Fruit fly (Drosophila melanogaster): ENCODE measurements around the gene t-cup.

t-cup gene

DNA sequence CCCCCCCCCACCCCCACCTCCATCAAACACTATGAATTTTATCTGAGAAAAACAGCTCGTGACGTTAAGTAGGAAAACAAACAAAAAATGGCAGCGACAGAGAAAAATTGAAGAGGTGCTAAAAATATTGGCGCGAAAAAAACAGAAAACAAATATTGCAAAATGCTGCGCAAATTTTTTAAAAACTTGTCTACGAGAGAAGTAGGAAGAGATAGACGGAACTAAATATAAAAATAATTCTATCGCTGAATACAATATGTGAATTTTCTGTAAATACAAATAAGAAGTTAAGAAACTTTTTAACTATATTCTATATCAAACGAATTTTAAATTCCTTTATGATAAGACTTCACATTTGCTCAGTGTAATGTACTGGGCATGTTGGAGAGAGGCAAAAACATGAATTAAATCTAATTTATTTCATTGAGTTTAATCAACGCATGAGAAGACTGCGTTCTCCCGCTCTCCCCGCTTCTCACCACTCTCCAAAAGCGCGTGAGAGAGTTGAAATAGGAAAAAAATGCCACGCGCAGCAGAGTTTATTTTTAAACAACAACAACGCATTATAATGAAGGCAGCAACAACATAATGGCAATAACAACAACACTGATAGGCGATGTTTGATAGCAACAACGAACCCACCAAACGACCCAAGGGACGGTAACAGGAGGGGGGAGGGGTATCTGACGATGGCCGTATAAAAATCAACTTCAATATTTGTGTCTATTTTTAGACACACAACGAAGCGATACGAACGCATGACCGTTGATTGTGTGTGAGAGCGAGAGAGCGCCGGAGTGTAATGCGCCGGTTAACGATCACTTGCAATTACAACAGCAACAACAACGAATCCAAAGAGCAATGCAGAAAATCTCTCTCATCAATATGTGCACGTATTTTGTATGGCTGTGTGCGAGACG, 32.2 kb upstream of the t-cup start (continued):
- no peak for TF ChIP-seq CG31388 (GFP tag; optimal IDR thresholded peaks at IDR 0.05)
- peak; percentile 26 for TF ChIP-seq CG18262 (tag; optimal IDR thresholded peaks at IDR 0.05)
- TF ChIP-seq CG11398 (GFP tag; optimal IDR thresholded peaks at IDR 0.05), result no peak
- TF ChIP-seq CG2875 (GFP tag; optimal IDR thresholded peaks at IDR 0.05), result no peak
- TF ChIP-seq Dref (GFP tag; IDR thresholded peaks at IDR 0.05), result no peak
- TF ChIP-seq CG13624 (GFP tag; optimal IDR thresholded peaks at IDR 0.05), result no peak
- TF ChIP-seq twi (tag; optimal IDR thresholded peaks at IDR 0.05), result peak; percentile 9
- TF ChIP-seq Hr51 (GFP tag; optimal IDR thresholded peaks at IDR 0.05), result peak in 1 of 2 experiments; percentile 51
- no peak for TF ChIP-seq org-1 (GFP tag; optimal IDR thresholded peaks at IDR 0.05)
- no peak for TF ChIP-seq CG33213 (GFP tag; optimal IDR thresholded peaks at IDR 0.05)
- TF ChIP-seq MBD-R2 (GFP tag; IDR thresholded peaks at IDR 0.05), result no peak
- TF ChIP-seq Hmx (GFP tag; optimal IDR thresholded peaks at IDR 0.05), result no peak
- no peak for TF ChIP-seq CG42726 (GFP tag; IDR thresholded peaks at IDR 0.05; ENCODE audit: partially characterized antibody)
- no peak for TF ChIP-seq CG6654 (GFP tag; optimal IDR thresholded peaks at IDR 0.05)
- peak; percentile 16 for TF ChIP-seq CG10267 (tag; optimal IDR thresholded peaks at IDR 0.05)
- TF ChIP-seq CG12769 (tag; optimal IDR thresholded peaks at IDR 0.05), result peak; percentile 84
- no peak for TF ChIP-seq NC2α (GFP tag; optimal IDR thresholded peaks at IDR 0.05)
- TF ChIP-seq CG14050 (GFP tag; IDR thresholded peaks at IDR 0.05), result no peak
- TF ChIP-seq E2f1 (GFP tag; IDR thresholded peaks at IDR 0.05), result 0 out of 2 replicates have a peak, but pooled peaks have one; percentile 2
- peak; percentile 3 for TF ChIP-seq CG9437 (GFP tag; optimal IDR thresholded peaks at IDR 0.05)
- no peak for TF ChIP-seq CG7271 (tag; optimal IDR thresholded peaks at IDR 0.05)
- TF ChIP-seq Ets65A (GFP tag), result no peak
- TF ChIP-seq ara (GFP tag; IDR thresholded peaks at IDR 0.05), result no peak
- no peak for TF ChIP-seq CG3995 (GFP tag; optimal IDR thresholded peaks at IDR 0.05)
- no peak for TF ChIP-seq Gug (GFP tag; IDR thresholded peaks at IDR 0.05)
- no peak for TF ChIP-seq Neu2 (GFP tag; optimal IDR thresholded peaks at IDR 0.05; ENCODE audit: borderline replicate concordance)
- no peak for TF ChIP-seq CG15011 (GFP tag; optimal IDR thresholded peaks at IDR 0.05)
- TF ChIP-seq nmo (GFP tag; optimal IDR thresholded peaks at IDR 0.05), result peak; percentile 6
- TF ChIP-seq Tbp (GFP tag; optimal IDR thresholded peaks at IDR 0.05), result no peak
- TF ChIP-seq CG3065 (GFP tag; optimal IDR thresholded peaks at IDR 0.05), result no peak
- TF ChIP-seq mam (GFP tag; optimal IDR thresholded peaks at IDR 0.05), result peak; percentile 55
- no peak for TF ChIP-seq nau (GFP tag; optimal IDR thresholded peaks at IDR 0.05)
- 0 out of 2 replicates have a peak, but pooled peaks have one; percentile 6 for TF ChIP-seq onecut (GFP tag; IDR thresholded peaks at IDR 0.05)
- no peak for TF ChIP-seq CG2202 (tag; optimal IDR thresholded peaks at IDR 0.05)
- TF ChIP-seq Eip74EF (GFP tag; optimal IDR thresholded peaks at IDR 0.05), result no peak
- TF ChIP-seq Hr3 (GFP tag; optimal IDR thresholded peaks at IDR 0.05), result no peak
- peak; percentile 88 for TF ChIP-seq fd64A (GFP tag; optimal IDR thresholded peaks at IDR 0.05)
- no peak for TF ChIP-seq sima (GFP tag; optimal IDR thresholded peaks at IDR 0.05)
- TF ChIP-seq CG16863 (GFP tag; optimal IDR thresholded peaks at IDR 0.05), result no peak
- TF ChIP-seq tgo (GFP tag; IDR thresholded peaks at IDR 0.05), result peak; percentile 70
- no peak for TF ChIP-seq jigr1 (GFP tag; IDR thresholded peaks at IDR 0.05)
- no peak for TF ChIP-seq CG7372 (GFP tag; IDR thresholded peaks at IDR 0.05)
- peak; percentile 20 for TF ChIP-seq unpg (GFP tag; optimal IDR thresholded peaks at IDR 0.05)
- peak; percentile 67; the same call in 2 of the 3 replicates for TF ChIP-seq CG34224 (GFP tag; IDR thresholded peaks at IDR 0.05; ENCODE audit: partially characterized antibody)
- TF ChIP-seq Ada2b (GFP tag; IDR thresholded peaks at IDR 0.05), result no peak
- TF ChIP-seq Dfd (GFP tag; optimal IDR thresholded peaks at IDR 0.05), result no peak
- peak; percentile 79 for TF ChIP-seq Hey (tag; optimal IDR thresholded peaks at IDR 0.05)
- TF ChIP-seq lbe (GFP tag; optimal IDR thresholded peaks at IDR 0.05), result peak; percentile 57
- no peak; the same call in 1 of the 2 replicates for TF ChIP-seq sna (GFP tag; IDR thresholded peaks at IDR 0.05; ENCODE audit: partially characterized antibody)
